Worm (Caenorhabditis elegans) whole organism, early embryonic: ENCODE data around the gene Y111B2A.12.
A peak's percentile ranks its signal among the peaks of the same experiment; 100 is the strongest.

Experiments used
- B0310.2 ChIP-seq: sonication (generic microtip); optimal IDR thresholded peaks from 2 replicates; lab custom pipeline; 2016; ENCODE audit warnings: mild to moderate bottlenecking, missing genetic modification characterization, missing compliant biosample characterization
- F13C5.2 ChIP-seq: sonication (generic microtip); optimal IDR thresholded peaks from 2 replicates; lab custom pipeline; 2017; ENCODE audit warnings: mild to moderate bottlenecking, missing genetic modification characterization, inconsistent platforms, missing compliant biosample characterization
- aly-1 ChIP-seq: sonication (generic microtip); optimal IDR thresholded peaks from 2 replicates; lab custom pipeline; 2016; ENCODE audit warnings: missing genetic modification characterization, missing compliant biosample characterization
- ama-1 ChIP-seq: fragments of 150-350 bp; optimal IDR thresholded peaks from 2 replicates; lab custom pipeline; 2014
- ceh-13 ChIP-seq: fragments of 200-800 bp; sonication (Bioruptor generic); optimal IDR thresholded peaks from 2 replicates; lab custom pipeline; 2018; ENCODE audit warnings: mild to moderate bottlenecking, missing genetic modification characterization, missing compliant biosample characterization
- ceh-36 ChIP-seq: sonication (generic microtip); optimal IDR thresholded peaks from 2 replicates; lab custom pipeline; 2016; ENCODE audit warnings: missing genetic modification characterization, inconsistent platforms, missing compliant biosample characterization
- ets-7 ChIP-seq: sonication (generic microtip); optimal IDR thresholded peaks from 2 replicates; lab custom pipeline; 2016; ENCODE audit warnings: missing genotype, missing genetic modification characterization, missing compliant biosample characterization
- flt-1 ChIP-seq: fragments of 200-800 bp; sonication (Bioruptor generic); IDR thresholded peaks from 2 replicates; pipeline ENCODE4 v1.3.6; 2022; ENCODE audit warnings: missing genetic modification characterization, missing compliant biosample characterization
- hmbx-1 ChIP-seq: sonication (generic microtip); optimal IDR thresholded peaks from 2 replicates; lab custom pipeline; 2016; ENCODE audit warnings: mild to moderate bottlenecking, missing genetic modification characterization, missing compliant biosample characterization
- hmg-4 ChIP-seq: fragments of 200-800 bp; sonication (Bioruptor generic); optimal IDR thresholded peaks from 2 replicates; lab custom pipeline; 2018; ENCODE audit warnings: mild to moderate bottlenecking, missing genetic modification characterization, missing compliant biosample characterization
- hnd-1 ChIP-seq: sonication (generic microtip); optimal IDR thresholded peaks from 2 replicates; lab custom pipeline; 2016; ENCODE audit warnings: missing genetic modification characterization, missing compliant biosample characterization
- pes-1 ChIP-seq: fragments of 200-800 bp; sonication (Bioruptor generic); IDR thresholded peaks from 2 replicates; pipeline ENCODE4 v1.3.6; 2022; ENCODE audit warnings: missing genetic modification reagents, missing genetic modification characterization, missing compliant biosample characterization
- scrt-1 ChIP-seq: fragments of 200-800 bp; sonication (Bioruptor generic); IDR thresholded peaks from 2 replicates; pipeline ENCODE4 v1.3.6; 2022; ENCODE audit warnings: missing genetic modification characterization, missing compliant biosample characterization
- sea-1 ChIP-seq: fragments of 200-800 bp; sonication (Bioruptor generic); conservative IDR thresholded peaks from 2 replicates; pipeline ENCODE4 v1.3.6; 2022; ENCODE audit warnings: missing genetic modification characterization, missing compliant biosample characterization
- tbx-11 ChIP-seq: fragments of 200-800 bp; sonication (Bioruptor generic); IDR thresholded peaks from 2 replicates; pipeline ENCODE4 v1.3.6; 2022; ENCODE audit warnings: missing genetic modification characterization, missing compliant biosample characterization
- tbx-37 ChIP-seq: fragments of 200-800 bp; sonication (Bioruptor generic); conservative IDR thresholded peaks from 2 replicates; pipeline ENCODE4 v1.3.6; 2022; ENCODE audit warnings: missing genetic modification reagents, missing genetic modification characterization, missing compliant biosample characterization
- tra-4 ChIP-seq: sonication (generic microtip); optimal IDR thresholded peaks from 2 replicates; lab custom pipeline; 2017; ENCODE audit warnings: missing genetic modification characterization, missing compliant biosample characterization

Y111B2A.12 gene

ce11 chrIII:12602070-12602469 lies 7.0 kb upstream of the Y111B2A.12 start:
- peak; percentile 24; the same call in 1 of the 2 replicates for TF ChIP-seq pes-1
- no peak for TF ChIP-seq B0310.2 (tag; lab: Kevin White, UChicago)
- TF ChIP-seq flt-1 (GFP tag; lab: Robert Waterston, UW), result 0 out of 2 replicates have a peak, but pooled peaks have one; percentile 6
- TF ChIP-seq hmbx-1 (tag; lab: Kevin White, UChicago), result no peak
- TF ChIP-seq aly-1 (tag; lab: Kevin White, UChicago), result no peak
- TF ChIP-seq ceh-36 (tag; lab: Kevin White, UChicago), result no peak
- no peak for TF ChIP-seq sea-1 (GFP tag; lab: Robert Waterston, UW)

ce11 chrIII:12606175-12606574 lies 2.9 kb upstream of the Y111B2A.12 start:
- no peak for TF ChIP-seq ets-7 (tag; lab: Kevin White, UChicago)
- no peak for TF ChIP-seq ama-1 (lab: Kevin White, UChicago)
- no peak for TF ChIP-seq ceh-36 (tag; lab: Kevin White, UChicago)
- no peak for TF ChIP-seq ceh-13 (GFP tag; lab: Kevin White, UChicago)
- TF ChIP-seq tbx-37 (GFP tag; lab: Robert Waterston, UW), result no peak
- TF ChIP-seq tra-4 (tag; lab: Kevin White, UChicago), result no peak
- TF ChIP-seq hnd-1 (tag; lab: Kevin White, UChicago), result no peak
- TF ChIP-seq pes-1, result no peak
- TF ChIP-seq sea-1 (GFP tag; lab: Robert Waterston, UW), result no peak
- TF ChIP-seq hmg-4 (GFP tag; lab: Kevin White, UChicago), result no peak
- no peak for TF ChIP-seq flt-1 (GFP tag; lab: Robert Waterston, UW)
- no peak for TF ChIP-seq scrt-1 (GFP tag; lab: Robert Waterston, UW)
- no peak for TF ChIP-seq B0310.2 (tag; lab: Kevin White, UChicago)
- no peak for TF ChIP-seq hmbx-1 (tag; lab: Kevin White, UChicago)
- no peak for TF ChIP-seq F13C5.2 (tag; lab: Kevin White, UChicago)
- no peak for TF ChIP-seq aly-1 (tag; lab: Kevin White, UChicago)

- TF ChIP-seq sea-1 (GFP tag; lab: Robert Waterston, UW) (no peak), B0310.2 (tag; lab: Kevin White, UChicago) (peak; percentile 7), ets-7 (tag; lab: Kevin White, UChicago) (no peak), pes-1 (no peak)
Observed at ce11 chrIII:12607302-12607701, 1.8 kb upstream of the Y111B2A.12 start.

ce11 chrIII:12608220-12608958 lies 700 bp upstream of the Y111B2A.12 start, which contains the start of gene epc-1:
Gene epc-1 (minus strand): TSS chrIII:12608586.
- TF ChIP-seq F13C5.2 (tag; lab: Kevin White, UChicago) (peak; percentile 18), flt-1 (GFP tag; lab: Robert Waterston, UW) (peak; percentile 5; the same call in 1 of the 2 replicates), hnd-1 (tag; lab: Kevin White, UChicago) (no peak), ceh-13 (GFP tag; lab: Kevin White, UChicago) (no peak), ama-1 (lab: Kevin White, UChicago) (peak; percentile 78), scrt-1 (GFP tag; lab: Robert Waterston, UW) (0 out of 2 replicates have a peak, but pooled peaks have one; percentile 28), hmg-4 (GFP tag; lab: Kevin White, UChicago) (peak; percentile 65), aly-1 (tag; lab: Kevin White, UChicago) (no peak), tbx-11 (GFP tag; lab: Robert Waterston, UW) (no peak), B0310.2 (tag; lab: Kevin White, UChicago) (peak; percentile 38), ceh-36 (tag; lab: Kevin White, UChicago) (peak; percentile 40)

ce11 chrIII:12609410-12609809 lies 321 bp downstream of the Y111B2A.12 start:
- TF ChIP-seq tbx-37 (GFP tag; lab: Robert Waterston, UW), result no peak
- peak; percentile 20 for TF ChIP-seq hmg-4 (GFP tag; lab: Kevin White, UChicago)

ce11 chrIII:12611414-12611813 lies 2.3 kb downstream of the Y111B2A.12 start:
- no peak for TF ChIP-seq ama-1 (lab: Kevin White, UChicago)
- TF ChIP-seq ceh-13 (GFP tag; lab: Kevin White, UChicago), result no peak
- no peak for TF ChIP-seq flt-1 (GFP tag; lab: Robert Waterston, UW)
- TF ChIP-seq F13C5.2 (tag; lab: Kevin White, UChicago), result no peak
- no peak for TF ChIP-seq hmbx-1 (tag; lab: Kevin White, UChicago)
- no peak for TF ChIP-seq tbx-37 (GFP tag; lab: Robert Waterston, UW)
- TF ChIP-seq hmg-4 (GFP tag; lab: Kevin White, UChicago), result no peak
- TF ChIP-seq hnd-1 (tag; lab: Kevin White, UChicago), result no peak
- TF ChIP-seq sea-1 (GFP tag; lab: Robert Waterston, UW), result no peak
- TF ChIP-seq ets-7 (tag; lab: Kevin White, UChicago), result no peak
- TF ChIP-seq aly-1 (tag; lab: Kevin White, UChicago), result no peak
- TF ChIP-seq scrt-1 (GFP tag; lab: Robert Waterston, UW), result no peak

ce11 chrIII:12612519-12612935 lies 3.4 kb downstream of the Y111B2A.12 start:
- TF ChIP-seq hnd-1 (tag; lab: Kevin White, UChicago), result no peak
- TF ChIP-seq ama-1 (lab: Kevin White, UChicago), result no peak
- peak; percentile 27 for TF ChIP-seq ceh-36 (tag; lab: Kevin White, UChicago)
- peak; percentile 32 for TF ChIP-seq hmg-4 (GFP tag; lab: Kevin White, UChicago)
- TF ChIP-seq scrt-1 (GFP tag; lab: Robert Waterston, UW), result no peak
- no peak for TF ChIP-seq pes-1
- TF ChIP-seq B0310.2 (tag; lab: Kevin White, UChicago), result no peak
- peak; percentile 43 for TF ChIP-seq aly-1 (tag; lab: Kevin White, UChicago)
- peak; percentile 51 for TF ChIP-seq ets-7 (tag; lab: Kevin White, UChicago)
- TF ChIP-seq hmbx-1 (tag; lab: Kevin White, UChicago), result no peak
- TF ChIP-seq tra-4 (tag; lab: Kevin White, UChicago), result no peak
- no peak for TF ChIP-seq ceh-13 (GFP tag; lab: Kevin White, UChicago)
- peak; percentile 58 for TF ChIP-seq F13C5.2 (tag; lab: Kevin White, UChicago)
- TF ChIP-seq tbx-37 (GFP tag; lab: Robert Waterston, UW), result no peak
- TF ChIP-seq flt-1 (GFP tag; lab: Robert Waterston, UW), result peak; percentile 60; the same call in 1 of the 2 replicates
- no peak for TF ChIP-seq tbx-11 (GFP tag; lab: Robert Waterston, UW)
- TF ChIP-seq sea-1 (GFP tag; lab: Robert Waterston, UW), result no peak
